Worm (Caenorhabditis elegans): Measurements from ENCODE around the gene B0478.3.

B0478.3 gene

ce11 chrIV:6964508-6964907 lies at the start of gene B0478.3:
B0478.3 (minus strand) TSS chrIV:6964608.
- no peak for TF ChIP-seq cog-1 (tag; optimal IDR thresholded peaks at IDR 0.05)
- no peak for TF ChIP-seq ref-1 (GFP tag; conservative IDR thresholded peaks at IDR 0.05)
- TF ChIP-seq klf-2 (GFP tag; conservative IDR thresholded peaks at IDR 0.05): no peak
- no peak for TF ChIP-seq med-1 (GFP tag; optimal IDR thresholded peaks at IDR 0.05; ENCODE audit: insufficient read depth)
- no peak for TF ChIP-seq T22C8.4 (GFP tag; IDR thresholded peaks at IDR 0.05)
- no peak for TF ChIP-seq tab-1 (GFP tag; IDR thresholded peaks at IDR 0.05)
- TF ChIP-seq ztf-29 (GFP tag; IDR thresholded peaks at IDR 0.05): no peak
- TF ChIP-seq ztf-23 (GFP tag; IDR thresholded peaks at IDR 0.05): no peak

- TF ChIP-seq ref-1 (GFP tag; conservative IDR thresholded peaks at IDR 0.05) (no peak), ztf-29 (GFP tag; IDR thresholded peaks at IDR 0.05) (no peak)
These were observed 48.5 kb upstream of the B0478.3 start for ce11 chrIV:7012731-7013445.

ce11 chrIV:7012214-7012613 lies 47.8 kb upstream of the B0478.3 start:
- TF ChIP-seq tab-1 (GFP tag; IDR thresholded peaks at IDR 0.05) (no peak), T22C8.4 (GFP tag; IDR thresholded peaks at IDR 0.05) (no peak), klf-2 (GFP tag; conservative IDR thresholded peaks at IDR 0.05) (no peak), ztf-23 (GFP tag; IDR thresholded peaks at IDR 0.05) (no peak), med-1 (GFP tag; optimal IDR thresholded peaks at IDR 0.05; ENCODE audit: insufficient read depth) (no peak)

DNA sequence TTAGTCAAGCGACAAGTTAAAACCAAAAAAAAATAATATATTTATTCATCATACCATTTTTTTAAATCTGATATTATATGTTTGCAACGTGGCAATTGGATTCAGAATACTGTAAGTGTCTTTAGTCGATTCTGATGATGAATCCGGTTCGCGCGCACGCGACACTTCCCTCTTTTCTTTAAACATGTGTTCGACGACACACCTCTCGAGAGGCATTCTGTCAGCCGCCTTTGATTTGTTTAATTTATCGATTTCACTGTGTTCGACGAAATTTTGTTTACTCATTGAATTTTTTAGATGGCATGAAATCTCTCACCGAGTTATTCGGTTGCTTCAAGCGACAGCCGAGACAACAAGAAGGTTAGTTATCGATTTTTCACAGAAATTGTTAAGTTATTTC lies 47.3 kb upstream of the B0478.3 start, which contains the start of gene trxr-1:
trxr-1 (plus strand) TSS at position 227 of the 400 bp plus-strand sequence.
- no peak for TF ChIP-seq cog-1 (tag; optimal IDR thresholded peaks at IDR 0.05)
- no peak for TF ChIP-seq flt-1 (GFP tag; IDR thresholded peaks at IDR 0.05)
- no peak for TF ChIP-seq ztf-29 (GFP tag; IDR thresholded peaks at IDR 0.05)
- no peak for TF ChIP-seq med-1 (GFP tag; optimal IDR thresholded peaks at IDR 0.05; ENCODE audit: insufficient read depth)
- TF ChIP-seq ref-1 (GFP tag; conservative IDR thresholded peaks at IDR 0.05): no peak
- no peak for TF ChIP-seq T22C8.4 (GFP tag; IDR thresholded peaks at IDR 0.05)
- no peak for TF ChIP-seq klf-2 (GFP tag; conservative IDR thresholded peaks at IDR 0.05)
- TF ChIP-seq ztf-23 (GFP tag; IDR thresholded peaks at IDR 0.05): no peak

- no peak for TF ChIP-seq ztf-23 (GFP tag; IDR thresholded peaks at IDR 0.05)
- TF ChIP-seq ref-1 (GFP tag; conservative IDR thresholded peaks at IDR 0.05): no peak
- no peak for TF ChIP-seq cog-1 (tag; optimal IDR thresholded peaks at IDR 0.05)
- no peak for TF ChIP-seq T22C8.4 (GFP tag; IDR thresholded peaks at IDR 0.05)
- no peak for TF ChIP-seq flt-1 (GFP tag; IDR thresholded peaks at IDR 0.05)
- no peak for TF ChIP-seq med-1 (GFP tag; optimal IDR thresholded peaks at IDR 0.05; ENCODE audit: insufficient read depth)
- no peak for TF ChIP-seq klf-2 (GFP tag; conservative IDR thresholded peaks at IDR 0.05)
- no peak for TF ChIP-seq tab-1 (GFP tag; IDR thresholded peaks at IDR 0.05)
- no peak for TF ChIP-seq ztf-29 (GFP tag; IDR thresholded peaks at IDR 0.05)
These were observed 46.4 kb upstream of the B0478.3 start, which contains the start of gene C25A8.1 for ce11 chrIV:7010835-7011234. C25A8.1 (plus strand) TSS chrIV:7011135.

DNA sequence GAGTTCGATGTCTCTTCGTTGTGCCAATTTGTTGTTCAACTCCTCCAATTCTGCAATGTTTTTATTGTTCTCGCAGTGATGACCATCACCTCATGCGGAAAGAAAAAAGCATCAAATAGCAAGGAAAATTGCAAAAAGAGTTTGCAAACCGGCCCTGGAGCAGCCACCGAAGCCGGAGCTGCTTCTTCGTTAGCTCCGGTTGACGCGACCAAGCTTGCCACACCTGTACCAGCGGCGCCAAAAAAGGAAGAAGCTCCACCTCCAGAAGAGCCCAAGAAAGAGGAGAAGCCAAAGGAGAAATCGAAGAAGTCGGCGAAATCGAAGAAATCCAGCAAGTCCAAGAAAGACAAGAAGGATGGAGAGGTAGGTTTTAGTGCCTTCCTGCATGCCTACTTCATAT lies 45.8 kb upstream of the B0478.3 start:
- TF ChIP-seq flt-1 (GFP tag; IDR thresholded peaks at IDR 0.05) (no peak), ztf-23 (GFP tag; IDR thresholded peaks at IDR 0.05) (no peak), T22C8.4 (GFP tag; IDR thresholded peaks at IDR 0.05) (no peak), med-1 (GFP tag; optimal IDR thresholded peaks at IDR 0.05; ENCODE audit: insufficient read depth) (no peak), ztf-29 (GFP tag; IDR thresholded peaks at IDR 0.05) (no peak), cog-1 (tag; optimal IDR thresholded peaks at IDR 0.05) (no peak), klf-2 (GFP tag; conservative IDR thresholded peaks at IDR 0.05) (no peak), ref-1 (GFP tag; conservative IDR thresholded peaks at IDR 0.05) (no peak), tab-1 (GFP tag; IDR thresholded peaks at IDR 0.05) (no peak)

ce11 chrIV:7009531-7009930 lies 45.1 kb upstream of the B0478.3 start, which contains the start of gene C25A8.2:
C25A8.2 (plus strand) TSS chrIV:7009831.
- TF ChIP-seq tab-1 (GFP tag; IDR thresholded peaks at IDR 0.05) (no peak), ztf-29 (GFP tag; IDR thresholded peaks at IDR 0.05) (no peak), ztf-23 (GFP tag; IDR thresholded peaks at IDR 0.05) (no peak), med-1 (GFP tag; optimal IDR thresholded peaks at IDR 0.05; ENCODE audit: insufficient read depth) (no peak), klf-2 (GFP tag; conservative IDR thresholded peaks at IDR 0.05) (no peak), T22C8.4 (GFP tag; IDR thresholded peaks at IDR 0.05) (no peak), ref-1 (GFP tag; conservative IDR thresholded peaks at IDR 0.05) (no peak), flt-1 (GFP tag; IDR thresholded peaks at IDR 0.05) (no peak), cog-1 (tag; optimal IDR thresholded peaks at IDR 0.05) (no peak)

DNA sequence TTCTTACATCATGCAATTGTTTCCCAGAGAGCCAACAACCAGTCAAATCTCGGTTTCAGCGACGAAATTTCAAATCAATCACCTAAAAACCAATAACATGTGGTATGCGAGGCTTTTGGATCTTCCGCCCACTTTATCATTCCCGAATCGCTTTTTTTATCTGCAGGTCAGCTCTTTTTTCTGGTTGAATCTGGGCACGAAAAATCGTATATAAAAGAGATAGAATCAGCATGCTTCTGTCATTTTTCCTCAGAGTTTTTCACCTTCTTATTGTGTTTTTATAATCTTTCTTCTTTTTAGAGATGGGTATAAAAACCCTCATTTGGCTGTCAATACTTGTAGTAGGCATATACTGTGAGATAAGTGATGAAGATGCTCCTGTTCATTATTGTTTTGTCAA lies 38.9 kb upstream of the B0478.3 start, which contains the start of gene cht-3:
cht-3 (plus strand) TSS at position 301 of the 400 bp plus-strand sequence.
- TF ChIP-seq ref-1 (GFP tag; conservative IDR thresholded peaks at IDR 0.05) (no peak), med-1 (GFP tag; optimal IDR thresholded peaks at IDR 0.05; ENCODE audit: insufficient read depth) (no peak), ztf-23 (GFP tag; IDR thresholded peaks at IDR 0.05) (no peak), flt-1 (GFP tag; IDR thresholded peaks at IDR 0.05) (no peak), klf-2 (GFP tag; conservative IDR thresholded peaks at IDR 0.05) (no peak), ztf-29 (GFP tag; IDR thresholded peaks at IDR 0.05) (no peak), cog-1 (tag; optimal IDR thresholded peaks at IDR 0.05) (no peak), tab-1 (GFP tag; IDR thresholded peaks at IDR 0.05) (no peak), T22C8.4 (GFP tag; IDR thresholded peaks at IDR 0.05) (no peak)

ce11 chrIV:6999206-6999605 lies 34.8 kb upstream of the B0478.3 start, which contains the start of gene C25A8.5:
C25A8.5 (plus strand) TSS chrIV:6999506.
- no peak for TF ChIP-seq ref-1 (GFP tag; conservative IDR thresholded peaks at IDR 0.05)
- TF ChIP-seq cog-1 (tag; optimal IDR thresholded peaks at IDR 0.05): no peak
- no peak for TF ChIP-seq flt-1 (GFP tag; IDR thresholded peaks at IDR 0.05)
- no peak for TF ChIP-seq T22C8.4 (GFP tag; IDR thresholded peaks at IDR 0.05)
- TF ChIP-seq klf-2 (GFP tag; conservative IDR thresholded peaks at IDR 0.05): no peak
- TF ChIP-seq ztf-29 (GFP tag; IDR thresholded peaks at IDR 0.05): no peak
- no peak for TF ChIP-seq ztf-23 (GFP tag; IDR thresholded peaks at IDR 0.05)
- TF ChIP-seq tab-1 (GFP tag; IDR thresholded peaks at IDR 0.05): no peak
- no peak for TF ChIP-seq med-1 (GFP tag; optimal IDR thresholded peaks at IDR 0.05; ENCODE audit: insufficient read depth)

DNA sequence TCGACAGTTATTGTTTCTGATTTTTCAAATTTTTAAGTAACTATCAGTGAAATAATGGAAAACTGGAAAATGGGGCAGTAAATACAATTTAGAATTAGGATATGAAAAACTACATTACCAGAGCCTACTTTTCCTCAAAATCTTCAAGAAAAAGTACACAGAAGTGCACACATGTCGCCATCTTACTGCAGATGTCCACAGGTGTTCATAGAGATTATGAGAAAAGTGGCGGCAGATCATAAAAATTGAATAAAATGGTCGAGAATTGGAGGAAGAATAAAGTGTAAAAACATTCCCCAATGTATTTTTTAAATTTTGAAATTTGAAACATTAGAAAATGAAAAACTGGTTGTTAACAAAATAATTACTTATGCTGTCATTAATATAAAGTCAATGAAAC lies 33.5 kb upstream of the B0478.3 start:
- TF ChIP-seq T22C8.4 (GFP tag; IDR thresholded peaks at IDR 0.05) (no peak), ref-1 (GFP tag; conservative IDR thresholded peaks at IDR 0.05) (no peak), med-1 (GFP tag; optimal IDR thresholded peaks at IDR 0.05; ENCODE audit: insufficient read depth) (no peak), klf-2 (GFP tag; conservative IDR thresholded peaks at IDR 0.05) (no peak), tab-1 (GFP tag; IDR thresholded peaks at IDR 0.05) (no peak), ztf-23 (GFP tag; IDR thresholded peaks at IDR 0.05) (no peak)

Measured in whole organism, midembryonic.